1 fruit fly cellular context compared by ENCODE assay signal in genomic region chr3R:23028506-23028905, dm6.
TF ChIP-seq lines count a peak whose summit lies in the region.

No protein-coding gene starts in this region.

TF ChIP-seq in whole organism, embryonic, 481 proteins besides CTCF, POLR2A, EP300 and RAD21 (continued from another document and continues in another):
- TF ChIP-seq CG12219 (GFP tag; optimal IDR thresholded peaks at IDR 0.05; lab: Kevin White, UChicago) (peak; percentile 7), Lhr (GFP tag; optimal IDR thresholded peaks at IDR 0.05; lab: Kevin White, UChicago) (no peak), toy (GFP tag; IDR thresholded peaks at IDR 0.05; lab: Robert Waterston, UW) (peak; percentile 32; the same call in 1 of the 2 replicates), Taf1 (GFP tag; IDR thresholded peaks at IDR 0.05; lab: Robert Waterston, UW) (peak; percentile 67), CG8089 (GFP tag; optimal IDR thresholded peaks at IDR 0.05; lab: Kevin White, UChicago) (peak; percentile 1), CG17385 (GFP tag; optimal IDR thresholded peaks at IDR 0.05; lab: Kevin White, UChicago) (peak; percentile 1), CG10209 (GFP tag; optimal IDR thresholded peaks at IDR 0.05; lab: Kevin White, UChicago) (peak; percentile 31), CG6175 (GFP tag; IDR thresholded peaks at IDR 0.05; lab: Robert Waterston, UW) (peak; percentile 68; the same call in 1 of the 3 replicates), Awh (GFP tag; IDR thresholded peaks at IDR 0.05; lab: Robert Waterston, UW) (no peak), emc (GFP tag; optimal IDR thresholded peaks at IDR 0.05; lab: Kevin White, UChicago) (peak; percentile 20), Trl (optimal IDR thresholded peaks at IDR 0.05; lab: Kevin White, UChicago) (no peak), Trl (GFP tag; optimal IDR thresholded peaks at IDR 0.05; lab: Kevin White, UChicago) (peak; percentile 36), Oli (tag; optimal IDR thresholded peaks at IDR 0.05; lab: Kevin White, UChicago) (peak; percentile 32), CG15073 (GFP tag; optimal IDR thresholded peaks at IDR 0.05; lab: Kevin White, UChicago) (no peak), phol (tag; optimal IDR thresholded peaks at IDR 0.05; lab: Kevin White, UChicago) (peak; percentile 32), dysf (GFP tag; IDR thresholded peaks at IDR 0.05; lab: Robert Waterston, UW) (peak; percentile 79; the same call in 2 of the 3 replicates), CG14667 (GFP tag; IDR thresholded peaks at IDR 0.05; lab: Robert Waterston, UW) (no peak), Mad (GFP tag; optimal IDR thresholded peaks at IDR 0.05; lab: Kevin White, UChicago) (peak; percentile 3), danr (GFP tag; IDR thresholded peaks at IDR 0.05; lab: Robert Waterston, UW) (0 out of 2 replicates have a peak, but pooled peaks have one; percentile 18), cwo (GFP tag; optimal IDR thresholded peaks at IDR 0.05; lab: Kevin White, UChicago) (peak; percentile 44), Myb (GFP tag; optimal IDR thresholded peaks at IDR 0.05; lab: Kevin White, UChicago) (peak; percentile 46), GATAe (GFP tag; conservative IDR thresholded peaks at IDR 0.05; lab: Robert Waterston, UW) (peak; percentile 11; the same call in 1 of the 2 replicates), MBD-R2 (GFP tag; IDR thresholded peaks at IDR 0.05; lab: Robert Waterston, UW) (peak; percentile 33; the same call in 1 of the 2 replicates), bbx (GFP tag; IDR thresholded peaks at IDR 0.05; lab: Robert Waterston, UW; ENCODE audit: partially characterized antibody) (no peak), org-1 (GFP tag; optimal IDR thresholded peaks at IDR 0.05; lab: Kevin White, UChicago) (no peak), p53 (GFP tag; optimal IDR thresholded peaks at IDR 0.05; lab: Kevin White, UChicago) (no peak), CG3163 (GFP tag; optimal IDR thresholded peaks at IDR 0.05; lab: Kevin White, UChicago) (peak; percentile 0), maf-S (GFP tag; optimal IDR thresholded peaks at IDR 0.05; lab: Kevin White, UChicago) (peak; percentile 11), CG32772 (GFP tag; IDR thresholded peaks at IDR 0.05; lab: Robert Waterston, UW) (0 out of 2 replicates have a peak, but pooled peaks have one; percentile 36), CG4820 (GFP tag; optimal IDR thresholded peaks at IDR 0.05; lab: Kevin White, UChicago) (peak; percentile 18), Dip3 (GFP tag; optimal IDR thresholded peaks at IDR 0.05; lab: Kevin White, UChicago) (peak; percentile 60), al (GFP tag; IDR thresholded peaks at IDR 0.05; lab: Robert Waterston, UW) (peak; percentile 84), CG13123 (GFP tag; optimal IDR thresholded peaks at IDR 0.05; lab: Kevin White, UChicago) (no peak), pita (GFP tag; optimal IDR thresholded peaks at IDR 0.05; lab: Kevin White, UChicago) (no peak), disco-r (GFP tag; optimal IDR thresholded peaks at IDR 0.05; lab: Kevin White, UChicago) (no peak), CG10321 (GFP tag; IDR thresholded peaks at IDR 0.05; lab: Robert Waterston, UW) (no peak), otp (GFP tag; IDR thresholded peaks at IDR 0.05; lab: Robert Waterston, UW) (no peak), Opbp (GFP tag; IDR thresholded peaks at IDR 0.05; lab: Robert Waterston, UW; ENCODE audit: partially characterized antibody) (no peak), CG4854 (GFP tag; optimal IDR thresholded peaks at IDR 0.05; lab: Kevin White, UChicago) (no peak), Oaz (GFP tag; IDR thresholded peaks at IDR 0.05; lab: Robert Waterston, UW) (peak; percentile 41; the same call in 1 of the 2 replicates), CG14014 (GFP tag; IDR thresholded peaks at IDR 0.05; lab: Robert Waterston, UW) (peak; percentile 70; the same call in 1 of the 2 replicates), tx (GFP tag; optimal IDR thresholded peaks at IDR 0.05; lab: Kevin White, UChicago) (peak; percentile 19), Mrtf (GFP tag; IDR thresholded peaks at IDR 0.05; lab: Robert Waterston, UW) (peak; percentile 67), Elba2 (GFP tag; optimal IDR thresholded peaks at IDR 0.05; lab: Kevin White, UChicago) (no peak), ranshi (GFP tag; IDR thresholded peaks at IDR 0.05; lab: Robert Waterston, UW) (peak; percentile 53; the same call in 1 of the 2 replicates), az2 (GFP tag; optimal IDR thresholded peaks at IDR 0.05; lab: Kevin White, UChicago) (peak; percentile 51), sisA (GFP tag; IDR thresholded peaks at IDR 0.05; lab: Robert Waterston, UW) (peak; percentile 37; the same call in 1 of the 2 replicates), CG10147 (GFP tag; optimal IDR thresholded peaks at IDR 0.05; lab: Kevin White, UChicago) (no peak), prd (optimal IDR thresholded peaks at IDR 0.05; lab: Kevin White, UChicago) (no peak), prd (GFP tag; IDR thresholded peaks at IDR 0.05; lab: Robert Waterston, UW) (peak; percentile 73; the same call in 2 of the 3 replicates), eyg (GFP tag; optimal IDR thresholded peaks at IDR 0.05; lab: Kevin White, UChicago) (no peak), CG1529 (GFP tag; optimal IDR thresholded peaks at IDR 0.05; lab: Kevin White, UChicago) (no peak), CG9932 (GFP tag; IDR thresholded peaks at IDR 0.05; lab: Robert Waterston, UW) (peak; percentile 90), CG7839 (tag; optimal IDR thresholded peaks at IDR 0.05; lab: Kevin White, UChicago) (peak; percentile 64), Sox102F (GFP tag; optimal IDR thresholded peaks at IDR 0.05; lab: Kevin White, UChicago) (peak; percentile 27), fd96Cb (tag; optimal IDR thresholded peaks at IDR 0.05; lab: Kevin White, UChicago) (peak; percentile 11), cas (GFP tag; IDR thresholded peaks at IDR 0.05; lab: Robert Waterston, UW) (peak; percentile 58; the same call in 1 of the 2 replicates), HLH3B (GFP tag; IDR thresholded peaks at IDR 0.05; lab: Robert Waterston, UW) (peak; percentile 14; the same call in 1 of the 2 replicates), B-H1 (GFP tag; IDR thresholded peaks at IDR 0.05; lab: Robert Waterston, UW) (peak; percentile 58; the same call in 2 of the 3 replicates), Ptx1 (GFP tag; IDR thresholded peaks at IDR 0.05; lab: Robert Waterston, UW) (peak; percentile 76), pho (GFP tag; optimal IDR thresholded peaks at IDR 0.05; lab: Kevin White, UChicago) (peak; percentile 77), esg (GFP tag; conservative IDR thresholded peaks at IDR 0.05; lab: Robert Waterston, UW) (peak; percentile 62), CG11085 (GFP tag; IDR thresholded peaks at IDR 0.05; lab: Robert Waterston, UW) (no peak), CG1647 (GFP tag; optimal IDR thresholded peaks at IDR 0.05; lab: Kevin White, UChicago) (peak; percentile 18), CG8924 (tag; optimal IDR thresholded peaks at IDR 0.05; lab: Kevin White, UChicago) (peak; percentile 8), Ravus (GFP tag; IDR thresholded peaks at IDR 0.05; lab: Robert Waterston, UW) (peak; percentile 38), Side (GFP tag; optimal IDR thresholded peaks at IDR 0.05; lab: Kevin White, UChicago) (peak; percentile 14), hbn (GFP tag; IDR thresholded peaks at IDR 0.05; lab: Robert Waterston, UW; ENCODE audit: partially characterized antibody) (no peak), Bdp1 (GFP tag; optimal IDR thresholded peaks at IDR 0.05; lab: Kevin White, UChicago) (peak; percentile 24), CG2712 (tag; optimal IDR thresholded peaks at IDR 0.05; lab: Kevin White, UChicago) (peak; percentile 41), CoRest (tag; optimal IDR thresholded peaks at IDR 0.05; lab: Kevin White, UChicago) (peak; percentile 50), schlank (tag; optimal IDR thresholded peaks at IDR 0.05; lab: Kevin White, UChicago) (peak; percentile 23), CG12659 (GFP tag; optimal IDR thresholded peaks at IDR 0.05; lab: Kevin White, UChicago) (peak; percentile 7), tup (GFP tag; optimal IDR thresholded peaks at IDR 0.05; lab: Kevin White, UChicago) (peak; percentile 20), CG6272 (GFP tag; IDR thresholded peaks at IDR 0.05; lab: Robert Waterston, UW) (peak; percentile 12; the same call in 1 of the 2 replicates), Meics (GFP tag; optimal IDR thresholded peaks at IDR 0.05; lab: Kevin White, UChicago) (peak; percentile 64), sob (GFP tag; IDR thresholded peaks at IDR 0.05; lab: Robert Waterston, UW) (peak; percentile 76; the same call in 1 of the 2 replicates), CG3065 (GFP tag; optimal IDR thresholded peaks at IDR 0.05; lab: Kevin White, UChicago) (no peak), CG11247 (GFP tag; IDR thresholded peaks at IDR 0.05; lab: Robert Waterston, UW) (peak; percentile 67), vfl (GFP tag; optimal IDR thresholded peaks at IDR 0.05; lab: Kevin White, UChicago) (no peak), Ets65A (GFP tag; lab: Kevin White, UChicago) (peak; percentile 74), D19A (tag; optimal IDR thresholded peaks at IDR 0.05; lab: Kevin White, UChicago) (no peak), fu2 (GFP tag; optimal IDR thresholded peaks at IDR 0.05; lab: Kevin White, UChicago) (peak; percentile 54), en (GFP tag; optimal IDR thresholded peaks at IDR 0.05; lab: Kevin White, UChicago) (peak; percentile 38), CG1603 (tag; optimal IDR thresholded peaks at IDR 0.05; lab: Kevin White, UChicago) (peak; percentile 58), CG30403 (GFP tag; optimal IDR thresholded peaks at IDR 0.05; lab: Kevin White, UChicago) (peak; percentile 60), slp2 (GFP tag; optimal IDR thresholded peaks at IDR 0.05; lab: Kevin White, UChicago) (peak; percentile 51), CG13775 (GFP tag; optimal IDR thresholded peaks at IDR 0.05; lab: Kevin White, UChicago) (peak; percentile 47), Dll (GFP tag; IDR thresholded peaks at IDR 0.05; lab: Robert Waterston, UW; ENCODE audit: partially characterized antibody) (no peak), pum (GFP tag; optimal IDR thresholded peaks at IDR 0.05; lab: Kevin White, UChicago) (peak; percentile 21), odd (GFP tag; optimal IDR thresholded peaks at IDR 0.05; lab: Kevin White, UChicago) (no peak), CG8388 (GFP tag; optimal IDR thresholded peaks at IDR 0.05; lab: Kevin White, UChicago) (peak; percentile 2), ap (GFP tag; IDR thresholded peaks at IDR 0.05; lab: Robert Waterston, UW) (no peak; the same call in 1 of the 2 replicates), CG12155 (GFP tag; optimal IDR thresholded peaks at IDR 0.05; lab: Kevin White, UChicago) (peak; percentile 62), NK7.1 (GFP tag; optimal IDR thresholded peaks at IDR 0.05; lab: Kevin White, UChicago) (no peak), Ets97D (GFP tag; optimal IDR thresholded peaks at IDR 0.05; lab: Kevin White, UChicago) (no peak), ind (GFP tag; optimal IDR thresholded peaks at IDR 0.05; lab: Kevin White, UChicago) (peak; percentile 69), CG9876 (GFP tag; optimal IDR thresholded peaks at IDR 0.05; lab: Kevin White, UChicago) (no peak), CG9215 (GFP tag; IDR thresholded peaks at IDR 0.05; lab: Robert Waterston, UW) (peak; percentile 74), Atf6 (GFP tag; IDR thresholded peaks at IDR 0.05; lab: Robert Waterston, UW) (peak; percentile 69), CG34422 (GFP tag; IDR thresholded peaks at IDR 0.05; lab: Robert Waterston, UW) (peak; percentile 71), sima (GFP tag; optimal IDR thresholded peaks at IDR 0.05; lab: Kevin White, UChicago) (no peak), CG10654 (GFP tag; optimal IDR thresholded peaks at IDR 0.05; lab: Kevin White, UChicago) (no peak), fru (optimal IDR thresholded peaks at IDR 0.05; lab: Kevin White, UChicago) (no peak), CG15011 (GFP tag; optimal IDR thresholded peaks at IDR 0.05; lab: Kevin White, UChicago) (no peak), CG2202 (tag; optimal IDR thresholded peaks at IDR 0.05; lab: Kevin White, UChicago) (no peak), CG11456 (GFP tag; IDR thresholded peaks at IDR 0.05; lab: Robert Waterston, UW) (peak; percentile 67; the same call in 1 of the 3 replicates), Six4 (GFP tag; optimal IDR thresholded peaks at IDR 0.05; lab: Kevin White, UChicago) (peak; percentile 29), CG18619 (GFP tag; optimal IDR thresholded peaks at IDR 0.05; lab: Kevin White, UChicago) (peak; percentile 37), CG5180 (GFP tag; optimal IDR thresholded peaks at IDR 0.05; lab: Kevin White, UChicago) (no peak), MTF-1 (GFP tag; optimal IDR thresholded peaks at IDR 0.05; lab: Kevin White, UChicago; ENCODE audit: borderline replicate concordance) (no peak), seq (GFP tag; IDR thresholded peaks at IDR 0.05; lab: Robert Waterston, UW) (peak; percentile 16; the same call in 1 of the 2 replicates), Drgx (GFP tag; IDR thresholded peaks at IDR 0.05; lab: Robert Waterston, UW) (peak; percentile 46; the same call in 1 of the 2 replicates), repo (GFP tag; optimal IDR thresholded peaks at IDR 0.05; lab: Kevin White, UChicago) (peak; percentile 56), PHDP (tag; optimal IDR thresholded peaks at IDR 0.05; lab: Kevin White, UChicago) (peak; percentile 40), gem (tag; optimal IDR thresholded peaks at IDR 0.05; lab: Kevin White, UChicago) (peak; percentile 67), CG8359 (GFP tag; optimal IDR thresholded peaks at IDR 0.05; lab: Kevin White, UChicago; ENCODE audit: borderline replicate concordance) (no peak), H15 (GFP tag; IDR thresholded peaks at IDR 0.05; lab: Robert Waterston, UW) (no peak), zf30C (GFP tag; optimal IDR thresholded peaks at IDR 0.05; lab: Kevin White, UChicago) (no peak), CG31224 (GFP tag; IDR thresholded peaks at IDR 0.05; lab: Robert Waterston, UW) (peak; percentile 77), CG7556 (GFP tag; optimal IDR thresholded peaks at IDR 0.05; lab: Kevin White, UChicago) (peak; percentile 4), zfh2 (GFP tag; optimal IDR thresholded peaks at IDR 0.05; lab: Kevin White, UChicago) (peak; percentile 75), NFAT (GFP tag; IDR thresholded peaks at IDR 0.05; lab: Robert Waterston, UW) (peak; percentile 75), caup (GFP tag; optimal IDR thresholded peaks at IDR 0.05; lab: Kevin White, UChicago; ENCODE audit: severe bottlenecking) (peak; percentile 40), CG1792 (GFP tag; optimal IDR thresholded peaks at IDR 0.05; lab: Kevin White, UChicago) (peak; percentile 14), mam (GFP tag; optimal IDR thresholded peaks at IDR 0.05; lab: Kevin White, UChicago) (peak; percentile 70), CG8944 (GFP tag; optimal IDR thresholded peaks at IDR 0.05; lab: Kevin White, UChicago) (peak; percentile 45), dpn (GFP tag; optimal IDR thresholded peaks at IDR 0.05; lab: Kevin White, UChicago) (peak; percentile 40 to 71), CG2116 (GFP tag; optimal IDR thresholded peaks at IDR 0.05; lab: Kevin White, UChicago) (no peak), pros (GFP tag; optimal IDR thresholded peaks at IDR 0.05; lab: Kevin White, UChicago) (no peak)
